Fruit fly (Drosophila melanogaster): Measurements from ENCODE around the gene CG10993.
A peak's percentile ranks its signal among the peaks of the same experiment; 100 is the strongest.

dm6 chrX:13830029-13830428 is 39.1 kb upstream of the CG10993 start, which contains the start of gene jub:
- TF ChIP-seq Snoo (tag; optimal IDR thresholded peaks at IDR 0.05) (no peak), Pif1A (GFP tag; optimal IDR thresholded peaks at IDR 0.05) (no peak), CG14655 (GFP tag; optimal IDR thresholded peaks at IDR 0.05) (no peak), D1 (tag; optimal IDR thresholded peaks at IDR 0.05) (no peak), CG8301 (tag; optimal IDR thresholded peaks at IDR 0.05) (no peak), CG34367 (tag; optimal IDR thresholded peaks at IDR 0.05) (no peak), CG4496 (GFP tag; IDR thresholded peaks at IDR 0.05) (no peak), fd96Ca (GFP tag; IDR thresholded peaks at IDR 0.05) (no peak), CG17806 (tag; optimal IDR thresholded peaks at IDR 0.05) (no peak), CG8159 (tag; optimal IDR thresholded peaks at IDR 0.05) (peak; percentile 78), EcR (GFP tag; optimal IDR thresholded peaks at IDR 0.05) (no peak), Pif1B (GFP tag; optimal IDR thresholded peaks at IDR 0.05) (no peak), CG9948 (tag; optimal IDR thresholded peaks at IDR 0.05) (no peak), CG15710 (tag; optimal IDR thresholded peaks at IDR 0.05) (no peak)

Measured in whole organism, pupa.